Fruit fly (Drosophila melanogaster) whole organism, embryonic: ENCODE data around the gene H.
A peak's percentile ranks its signal among the peaks of the same experiment; 100 is the strongest.

Experiments used
- Blimp-1 ChIP-seq: fragments of 200-800 bp; sonication (Bioruptor generic); optimal IDR thresholded peaks from 3 replicates; lab custom pipeline; 2018; ENCODE audit warnings: missing biosample characterization, missing genetic modification characterization, mild to moderate bottlenecking, moderate library complexity, missing genetic modification reagents
- CG10267 ChIP-seq: fragments of 200-800 bp; sonication (Bioruptor generic); optimal IDR thresholded peaks from 2 replicates; lab custom pipeline; 2018; ENCODE audit warnings: missing biosample characterization, mild to moderate bottlenecking, missing genetic modification characterization, moderate library complexity
- CG12659 ChIP-seq: fragments of 200-800 bp; sonication (Bioruptor generic); optimal IDR thresholded peaks from 3 replicates; lab custom pipeline; 2017; ENCODE audit warnings: mild to moderate bottlenecking, missing biosample characterization, missing genetic modification reagents, missing genetic modification characterization
- CG13624 ChIP-seq: fragments of 200-800 bp; sonication (Bioruptor generic); optimal IDR thresholded peaks from 2 replicates; lab custom pipeline; 2016; ENCODE audit warnings: missing biosample characterization, missing genetic modification characterization
- CG14441 ChIP-seq: fragments of 200-800 bp; sonication (Bioruptor generic); IDR thresholded peaks from 2 replicates; pipeline ENCODE4 v1.3.6; 2022; ENCODE audit warnings: missing biosample characterization, missing genetic modification characterization
- CG15479 ChIP-seq: fragments of 200-800 bp; sonication (Bioruptor generic); optimal IDR thresholded peaks from 3 replicates; lab custom pipeline; 2019; ENCODE audit warnings: missing biosample characterization, mild to moderate bottlenecking, missing genetic modification characterization, moderate library complexity
- CG15514 ChIP-seq: fragments of 200-800 bp; sonication (Bioruptor generic); optimal IDR thresholded peaks from 3 replicates; lab custom pipeline; 2017; ENCODE audit warnings: missing biosample characterization, missing genetic modification characterization, mild to moderate bottlenecking, moderate library complexity, missing genetic modification reagents
- CG16815 ChIP-seq: fragments of 200-800 bp; sonication (Bioruptor generic); optimal IDR thresholded peaks from 3 replicates; lab custom pipeline; 2017; ENCODE audit warnings: missing biosample characterization, mild to moderate bottlenecking, missing genetic modification characterization
- CG16863 ChIP-seq: fragments of 200-800 bp; sonication (Bioruptor generic); optimal IDR thresholded peaks from 3 replicates; lab custom pipeline; 2016; ENCODE audit warnings: missing biosample characterization, missing genetic modification characterization
- CG17612 ChIP-seq: fragments of 200-800 bp; sonication (Bioruptor generic); IDR thresholded peaks from 2 replicates; pipeline ENCODE4 v1.3.6; 2022; ENCODE audit warnings: missing biosample characterization, missing genetic modification characterization
- CG2712 ChIP-seq: fragments of 200-800 bp; optimal IDR thresholded peaks from 3 replicates; lab custom pipeline; 2019; ENCODE audit warnings: missing biosample characterization, mild to moderate bottlenecking, missing genetic modification characterization, moderate library complexity
- CG2889 ChIP-seq: fragments of 200-800 bp; sonication (Bioruptor generic); IDR thresholded peaks from 3 replicates; pipeline ENCODE4 v1.3.6; 2022; ENCODE audit warnings: missing biosample characterization, missing genetic modification characterization
- CG30020 ChIP-seq: fragments of 200-800 bp; optimal IDR thresholded peaks from 2 replicates; lab custom pipeline; 2019; ENCODE audit warnings: missing biosample characterization, mild to moderate bottlenecking, missing genetic modification characterization, moderate library complexity
- CG32532 ChIP-seq: fragments of 200-800 bp; sonication (Bioruptor generic); IDR thresholded peaks from 2 replicates; pipeline ENCODE4 v1.3.6; 2022; ENCODE audit warnings: missing biosample characterization, missing genetic modification characterization
- CG7372 ChIP-seq: fragments of 200-800 bp; sonication (Bioruptor generic); IDR thresholded peaks from 2 replicates; pipeline ENCODE4 v1.3.6; 2022; ENCODE audit warnings: missing biosample characterization, missing genetic modification characterization
- CTCF ChIP-seq: fragments of 200-800 bp; sonication (Bioruptor generic); optimal IDR thresholded peaks from 2 replicates; lab custom pipeline; 2017; ENCODE audit warnings: missing biosample characterization, mild to moderate bottlenecking, missing genetic modification characterization, moderate library complexity
- Camta ChIP-seq: fragments of 200-800 bp; sonication (Bioruptor generic); optimal IDR thresholded peaks from 2 replicates; lab custom pipeline; 2016; ENCODE audit warnings: missing biosample characterization, missing genetic modification characterization
- Dp ChIP-seq: fragments of 200-800 bp; sonication (Bioruptor generic); optimal IDR thresholded peaks from 2 replicates; lab custom pipeline; 2018; ENCODE audit warnings: missing biosample characterization, mild to moderate bottlenecking, missing genetic modification characterization, moderate library complexity
- Ets97D ChIP-seq: fragments of 200-800 bp; sonication (Bioruptor generic); optimal IDR thresholded peaks from 3 replicates; lab custom pipeline; 2016; ENCODE audit warnings: missing biosample characterization, missing genetic modification characterization
- Fer3 ChIP-seq: fragments of 200-800 bp; sonication (Bioruptor generic); optimal IDR thresholded peaks from 2 replicates; lab custom pipeline; 2018; ENCODE audit warnings: missing biosample characterization, mild to moderate bottlenecking, missing genetic modification characterization, moderate library complexity
- HHEX ChIP-seq: fragments of 200-800 bp; sonication (Bioruptor generic); optimal IDR thresholded peaks from 3 replicates; lab custom pipeline; 2017; ENCODE audit warnings: missing biosample characterization, mild to moderate bottlenecking, missing genetic modification characterization, missing genetic modification reagents
- Hey ChIP-seq: fragments of 200-800 bp; sonication (Bioruptor generic); optimal IDR thresholded peaks from 3 replicates; lab custom pipeline; 2018; ENCODE audit warnings: missing biosample characterization, mild to moderate bottlenecking, missing genetic modification characterization
- Lhr ChIP-seq: fragments of 200-800 bp; sonication (Bioruptor generic); optimal IDR thresholded peaks from 3 replicates; lab custom pipeline; 2017; ENCODE audit warnings: mild to moderate bottlenecking, missing biosample characterization, missing genetic modification reagents, missing genetic modification characterization
- MBD-R2 ChIP-seq: fragments of 200-800 bp; sonication (Bioruptor generic); IDR thresholded peaks from 2 replicates; pipeline ENCODE4 v1.3.6; 2022; ENCODE audit warnings: missing biosample characterization, missing genetic modification characterization
- Med ChIP-seq: fragments of 200-800 bp; sonication (Bioruptor generic); peaks from one replicate; lab custom pipeline; 2016; ENCODE audit warnings: missing biosample characterization, missing genetic modification characterization, mild to moderate bottlenecking, inconsistent platforms, moderate library complexity
- NfI ChIP-seq: fragments of 200-800 bp; sonication (Bioruptor generic); optimal IDR thresholded peaks from 3 replicates; lab custom pipeline; 2018; ENCODE audit warnings: missing biosample characterization, mild to moderate bottlenecking, missing genetic modification characterization, moderate library complexity
- Oaz ChIP-seq: fragments of 200-800 bp; sonication (Bioruptor generic); IDR thresholded peaks from 2 replicates; pipeline ENCODE4 v1.3.6; 2022; ENCODE audit warnings: missing biosample characterization, missing genetic modification characterization
- YL-1 ChIP-seq: fragments of 200-800 bp; sonication (Bioruptor generic); optimal IDR thresholded peaks from 3 replicates; lab custom pipeline; 2017; ENCODE audit warnings: missing biosample characterization, mild to moderate bottlenecking, missing genetic modification characterization
- ara ChIP-seq: fragments of 200-800 bp; sonication (Bioruptor generic); IDR thresholded peaks from 2 replicates; pipeline ENCODE4 v1.3.6; 2022; ENCODE audit warnings: missing biosample characterization, missing genetic modification characterization
- ato ChIP-seq: fragments of 200-800 bp; sonication (Bioruptor generic); IDR thresholded peaks from 2 replicates; pipeline ENCODE4 v1.3.6; 2022; ENCODE audit warnings: missing biosample characterization, missing genetic modification characterization; ENCODE audit not compliant: partially characterized antibody
- bab2 ChIP-seq: fragments of 200-800 bp; sonication (Bioruptor generic); optimal IDR thresholded peaks from 2 replicates; lab custom pipeline; 2016; ENCODE audit warnings: missing biosample characterization, missing genetic modification characterization
- bowl ChIP-seq: fragments of 200-800 bp; sonication (Bioruptor generic); IDR thresholded peaks from 2 replicates; pipeline ENCODE4 v1.3.6; 2022; ENCODE audit warnings: missing biosample characterization, missing genetic modification characterization
- ci ChIP-seq: fragments of 200-800 bp; sonication (Bioruptor generic); IDR thresholded peaks from 3 replicates; pipeline ENCODE4 v1.3.6; 2022; ENCODE audit warnings: missing biosample characterization, missing genetic modification characterization
- croc ChIP-seq: fragments of 200-800 bp; sonication (Bioruptor generic); conservative IDR thresholded peaks from 3 replicates; pipeline ENCODE4 v1.3.6; 2022; ENCODE audit warnings: missing biosample characterization, missing genetic modification characterization
- dpn ChIP-seq, 2 experiments: fragments of 200-800 bp; sonication (Bioruptor generic); optimal IDR thresholded peaks; 3 replicates each; lab custom pipeline; 2016; ENCODE audit warnings: missing biosample characterization in 2 of 2, missing genetic modification characterization in 2 of 2
- emc ChIP-seq: fragments of 200-800 bp; sonication (Bioruptor generic); optimal IDR thresholded peaks from 2 replicates; lab custom pipeline; 2016; ENCODE audit warnings: missing biosample characterization, missing genetic modification characterization
- fu2 ChIP-seq: fragments of 200-800 bp; sonication (Bioruptor generic); optimal IDR thresholded peaks from 2 replicates; lab custom pipeline; 2016; ENCODE audit warnings: missing biosample characterization, missing genetic modification characterization
- lbe ChIP-seq: fragments of 200-800 bp; sonication (Bioruptor generic); optimal IDR thresholded peaks from 2 replicates; lab custom pipeline; 2016; ENCODE audit warnings: missing biosample characterization, mild to moderate bottlenecking, missing genetic modification characterization
- lilli ChIP-seq: fragments of 200-800 bp; sonication (Bioruptor generic); optimal IDR thresholded peaks from 3 replicates; lab custom pipeline; 2016; ENCODE audit warnings: missing biosample characterization, missing genetic modification characterization
- maf-S ChIP-seq: fragments of 200-800 bp; sonication (Bioruptor generic); optimal IDR thresholded peaks from 2 replicates; lab custom pipeline; 2016; ENCODE audit warnings: missing biosample characterization, missing genetic modification characterization
- oc ChIP-seq: fragments of 200-800 bp; sonication (Bioruptor generic); optimal IDR thresholded peaks from 2 replicates; lab custom pipeline; 2018; ENCODE audit warnings: missing biosample characterization, mild to moderate bottlenecking, missing genetic modification characterization, moderate library complexity
- p53 ChIP-seq: fragments of 200-800 bp; sonication (Bioruptor generic); optimal IDR thresholded peaks from 2 replicates; lab custom pipeline; 2016; ENCODE audit warnings: missing biosample characterization, missing genetic modification characterization
- pita ChIP-seq: fragments of 200-800 bp; sonication (Bioruptor generic); optimal IDR thresholded peaks from 2 replicates; lab custom pipeline; 2017; ENCODE audit warnings: missing biosample characterization, mild to moderate bottlenecking, missing genetic modification characterization
- pum ChIP-seq: fragments of 200-800 bp; sonication (Bioruptor generic); optimal IDR thresholded peaks from 2 replicates; lab custom pipeline; 2016; ENCODE audit warnings: missing biosample characterization, missing genetic modification characterization
- sens ChIP-seq: fragments of 200-800 bp; sonication (Bioruptor generic); peaks from one replicate; lab custom pipeline; 2016; ENCODE audit warnings: missing biosample characterization, missing genetic modification characterization
- seq ChIP-seq: fragments of 200-800 bp; sonication (Bioruptor generic); IDR thresholded peaks from 2 replicates; pipeline ENCODE4 v1.3.6; 2022; ENCODE audit warnings: missing biosample characterization, missing genetic modification characterization
- sisA ChIP-seq: fragments of 200-800 bp; sonication (Bioruptor generic); IDR thresholded peaks from 2 replicates; pipeline ENCODE4 v1.3.6; 2022; ENCODE audit warnings: missing biosample characterization, missing genetic modification characterization
- sr ChIP-seq: fragments of 200-800 bp; sonication (Bioruptor generic); IDR thresholded peaks from 3 replicates; pipeline ENCODE4 v1.3.6; 2022; ENCODE audit warnings: missing biosample characterization, missing genetic modification characterization
- tap ChIP-seq: fragments of 200-800 bp; optimal IDR thresholded peaks from 3 replicates; lab custom pipeline; 2019; ENCODE audit warnings: missing biosample characterization, mild to moderate bottlenecking, missing genetic modification characterization, moderate library complexity
- unc-4 ChIP-seq: fragments of 200-800 bp; sonication (Bioruptor generic); IDR thresholded peaks from 2 replicates; pipeline ENCODE4 v1.3.6; 2022; ENCODE audit warnings: missing biosample characterization, missing genetic modification characterization; ENCODE audit not compliant: partially characterized antibody

The H gene

dm6 chr3R:20592517-20593462 lies 28.9 kb upstream of the H start, which contains the start of the genes Pus1 and bon:
TSS of gene Pus1 (minus strand) at chr3R:20592671.
TSS of gene bon (plus strand) at chr3R:20593139.
- peak; percentile 43 for TF ChIP-seq CG30020 (tag; lab: Kevin White, UChicago)
- no peak for TF ChIP-seq CG2889 (GFP tag; lab: Robert Waterston, UW)
- peak; percentile 33 for TF ChIP-seq CG2712
- TF ChIP-seq lilli (GFP tag; lab: Kevin White, UChicago), result peak; percentile 60
- TF ChIP-seq Hey (tag; lab: Kevin White, UChicago), result no peak
- TF ChIP-seq ato, result no peak
- peak; percentile 22 for TF ChIP-seq bab2
- peak; percentile 82 for TF ChIP-seq CG15514 (GFP tag; lab: Kevin White, UChicago)
- TF ChIP-seq sr, result no peak
- no peak for TF ChIP-seq unc-4 (GFP tag; lab: Robert Waterston, UW)
- peak; percentile 5 to 34 for TF ChIP-seq dpn (GFP tag; optimal IDR thresholded peaks at IDR 0.05; lab: Kevin White, UChicago)
- peak; percentile 35 for TF ChIP-seq Dp (GFP tag; lab: Kevin White, UChicago)
- no peak for TF ChIP-seq CTCF (GFP tag; lab: Kevin White, UChicago)
- peak; percentile 51 for TF ChIP-seq Lhr
- no peak for TF ChIP-seq bowl
- peak; percentile 74 for TF ChIP-seq CG14441
- TF ChIP-seq Blimp-1 (GFP tag; lab: Kevin White, UChicago), result peak; percentile 51
- TF ChIP-seq CG12659 (GFP tag; lab: Kevin White, UChicago), result peak; percentile 86
- TF ChIP-seq oc (tag; lab: Kevin White, UChicago), result peak; percentile 9
- TF ChIP-seq CG13624, result peak; percentile 8
- TF ChIP-seq YL-1, result peak; percentile 88
- peak; percentile 83 for TF ChIP-seq Ets97D (GFP tag; lab: Kevin White, UChicago)
- no peak; the same call in 1 of the 2 replicates for TF ChIP-seq seq
- no peak for TF ChIP-seq HHEX
- no peak for TF ChIP-seq Oaz (GFP tag; lab: Robert Waterston, UW)
- no peak for TF ChIP-seq tap (tag; lab: Kevin White, UChicago)
- TF ChIP-seq MBD-R2 (GFP tag; lab: Robert Waterston, UW), result 0 out of 2 replicates have a peak, but pooled peaks have one; percentile 34
- peak; percentile 42; the same call in 1 of the 2 replicates for TF ChIP-seq sisA
- no peak for TF ChIP-seq Fer3 (tag; lab: Kevin White, UChicago)
- no peak for TF ChIP-seq emc
- peak; percentile 12 for TF ChIP-seq NfI (GFP tag; lab: Kevin White, UChicago)
- TF ChIP-seq maf-S (GFP tag; lab: Kevin White, UChicago), result no peak
- TF ChIP-seq CG7372 (GFP tag; lab: Robert Waterston, UW), result no peak
- peak; percentile 5 for TF ChIP-seq p53
- TF ChIP-seq CG15479 (GFP tag; lab: Kevin White, UChicago), result no peak
- no peak for TF ChIP-seq CG17612 (GFP tag; lab: Robert Waterston, UW)
- peak; percentile 40 for TF ChIP-seq CG10267 (tag; lab: Kevin White, UChicago)
- TF ChIP-seq Med (GFP tag; lab: Kevin White, UChicago), result peak; percentile 87
- TF ChIP-seq CG16863 (GFP tag; lab: Kevin White, UChicago), result no peak
- no peak for TF ChIP-seq pita
- TF ChIP-seq lbe, result no peak
- no peak for TF ChIP-seq CG16815
- TF ChIP-seq ci (GFP tag; lab: Robert Waterston, UW), result peak; percentile 20; the same call in 1 of the 3 replicates
- TF ChIP-seq sens, result peak; percentile 89
- peak; percentile 37; the same call in 1 of the 2 replicates for TF ChIP-seq CG32532 (GFP tag; lab: Robert Waterston, UW)
- peak; percentile 25 for TF ChIP-seq fu2 (GFP tag; lab: Kevin White, UChicago)
- TF ChIP-seq croc, result no peak
- no peak for TF ChIP-seq ara (GFP tag; lab: Robert Waterston, UW)
- no peak for TF ChIP-seq Camta (GFP tag; lab: Kevin White, UChicago)
- peak; percentile 14 for TF ChIP-seq pum
